Worm (Caenorhabditis elegans) whole organism, L4/young adult: ENCODE data around the gene try-3.
A peak's percentile ranks its signal among the peaks of the same experiment; 100 is the strongest.
"Not testable (repeated sequence)": the region's sequence is repeated elsewhere in the genome, so short reads cannot be mapped to it uniquely, and the experiment has no call there.

Experiments
- W03F9.2 ChIP-seq: fragments of 150-350 bp; optimal IDR thresholded peaks from 2 replicates; lab custom pipeline; 2014; ENCODE audit warnings: missing biosample characterization, missing genetic modification characterization
- dao-5 ChIP-seq: sonication (generic microtip); optimal IDR thresholded peaks from 2 replicates; lab custom pipeline; 2016; ENCODE audit warnings: missing genotype, missing genetic modification characterization, moderate library complexity, missing compliant biosample characterization
- him-1 ChIP-seq: sonication (generic microtip); optimal IDR thresholded peaks from 2 replicates; lab custom pipeline; 2016; ENCODE audit warnings: missing genotype, missing genetic modification reagents, missing genetic modification characterization, missing compliant biosample characterization

The try-3 gene

ce11 chrIV:6577914-6578313 lies 21.0 kb downstream of the try-3 start, which contains the start of gene C43G2.3:
Gene C43G2.3, plus strand, starts transcription at chrIV:6578214.
- TF ChIP-seq dao-5: no peak
- TF ChIP-seq him-1 (tag; lab: Kevin White, UChicago): no peak
- no peak for TF ChIP-seq W03F9.2

DNA sequence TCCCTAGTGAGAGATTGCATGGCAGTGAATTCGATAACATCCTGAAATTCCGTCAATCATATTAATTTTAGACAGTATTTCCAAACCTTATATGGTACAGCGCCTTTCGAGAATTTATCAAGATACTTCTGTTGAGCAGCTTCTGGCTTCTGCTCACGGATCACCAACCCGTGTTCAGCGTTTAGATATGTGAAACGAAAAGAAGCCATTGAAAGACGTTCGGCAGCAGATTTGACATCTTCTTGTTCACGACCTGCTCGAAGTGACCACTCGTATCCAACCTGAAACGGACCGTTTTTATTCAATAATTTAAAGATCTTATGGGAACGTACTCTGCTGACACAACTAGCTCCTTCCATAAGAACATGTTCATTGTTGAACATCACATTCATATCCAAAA lies 24.7 kb downstream of the try-3 start:
- no peak for TF ChIP-seq dao-5
- no peak for TF ChIP-seq W03F9.2
- TF ChIP-seq him-1 (tag; lab: Kevin White, UChicago): no peak

DNA sequence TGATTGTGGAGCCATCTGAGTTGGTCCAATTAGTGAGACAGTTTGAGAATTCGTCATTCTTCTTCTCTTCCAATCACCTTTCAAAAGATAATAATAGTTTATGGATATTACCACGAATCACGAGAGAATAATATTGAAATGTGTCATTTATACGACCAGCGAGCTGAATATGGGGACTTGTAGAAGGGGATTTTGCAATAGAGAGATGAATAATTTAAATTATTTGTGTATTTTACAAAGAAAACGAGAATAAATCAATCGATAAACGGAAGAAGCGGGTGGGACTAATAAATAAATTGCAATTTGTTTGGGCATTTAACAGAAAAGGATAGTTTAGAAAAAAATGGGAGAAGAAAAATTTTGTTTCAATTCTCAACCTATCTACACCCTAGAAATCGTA lies 25.6 kb downstream of the try-3 start, which contains the start of gene odr-8:
Gene odr-8 (minus strand): TSS at position 101 of the 400 bp plus-strand sequence.
- TF ChIP-seq W03F9.2 (no peak), him-1 (tag; lab: Kevin White, UChicago) (no peak), dao-5 (no peak)

- TF ChIP-seq him-1 (tag; lab: Kevin White, UChicago) (peak; percentile 27), W03F9.2 (peak; percentile 92), dao-5 (no peak)
Measured at ce11 chrIV:6585397-6585921, 28.5 kb downstream of the try-3 start, which contains the start of the genes F38A5.2 and dnj-11. Gene F38A5.2, minus strand, starts transcription at chrIV:6585400. Gene dnj-11, plus strand, starts transcription at chrIV:6585871.

- TF ChIP-seq dao-5 (no peak), him-1 (tag; lab: Kevin White, UChicago) (no peak), W03F9.2 (no peak)
Measured at ce11 chrIV:6588080-6588613, 31.2 kb downstream of the try-3 start.

- TF ChIP-seq dao-5 (no peak), W03F9.2 (no peak), him-1 (tag; lab: Kevin White, UChicago) (no peak)
Measured at ce11 chrIV:6590029-6590428, 33.1 kb downstream of the try-3 start, which contains the start of the genes lec-11 and irld-7. Gene lec-11, minus strand, starts transcription at chrIV:6590154. Gene irld-7, plus strand, starts transcription at chrIV:6590360.

DNA sequence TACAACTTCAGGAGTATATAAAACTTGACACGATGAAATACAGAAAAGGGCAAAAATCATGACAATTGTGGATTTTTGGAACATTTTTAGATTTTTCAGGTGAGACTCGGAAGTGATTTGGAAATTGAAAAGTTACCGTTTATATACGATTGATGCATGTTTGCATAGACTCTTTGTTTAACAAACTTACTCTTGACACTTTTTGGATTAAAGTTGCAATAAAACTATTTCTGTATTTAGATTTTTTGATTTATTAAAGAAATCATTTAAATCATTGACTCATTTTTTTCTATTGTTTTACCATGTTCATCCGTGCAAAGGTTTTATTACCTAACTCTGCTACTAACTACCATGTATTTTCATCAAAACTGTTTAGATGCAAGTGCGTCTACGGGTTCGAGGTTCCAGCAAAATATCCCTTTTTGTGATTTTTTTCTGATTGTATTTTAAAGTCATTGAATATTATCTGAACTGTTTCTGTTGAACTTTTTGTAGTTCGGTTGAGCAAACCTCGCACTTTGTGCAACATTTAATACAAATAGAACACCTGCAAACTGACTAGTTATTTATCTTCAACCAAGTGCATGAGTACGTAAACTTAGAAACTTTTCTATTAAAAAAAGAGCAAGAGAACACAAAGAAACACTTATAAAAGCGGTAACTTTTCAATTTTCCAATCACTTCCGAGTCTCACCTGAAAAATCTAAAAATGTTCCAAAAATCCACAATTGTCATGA lies 34.2 kb downstream of the try-3 start, which contains the start of the genes nspb-1 and nspb-2:
Gene nspb-1 (minus strand): TSS at position 101 of the 737 bp plus-strand sequence.
Gene nspb-2 (plus strand): TSS at position 687 of the 737 bp plus-strand sequence.
- not testable (repeated sequence) for TF ChIP-seq dao-5; him-1 (tag; lab: Kevin White, UChicago); W03F9.2

ce11 chrIV:6594871-6595270 lies 37.9 kb downstream of the try-3 start, which contains the start of gene nspb-3:
Gene nspb-3, minus strand, starts transcription at chrIV:6594971.
- not testable (repeated sequence) for TF ChIP-seq dao-5; W03F9.2; him-1 (tag; lab: Kevin White, UChicago)

DNA sequence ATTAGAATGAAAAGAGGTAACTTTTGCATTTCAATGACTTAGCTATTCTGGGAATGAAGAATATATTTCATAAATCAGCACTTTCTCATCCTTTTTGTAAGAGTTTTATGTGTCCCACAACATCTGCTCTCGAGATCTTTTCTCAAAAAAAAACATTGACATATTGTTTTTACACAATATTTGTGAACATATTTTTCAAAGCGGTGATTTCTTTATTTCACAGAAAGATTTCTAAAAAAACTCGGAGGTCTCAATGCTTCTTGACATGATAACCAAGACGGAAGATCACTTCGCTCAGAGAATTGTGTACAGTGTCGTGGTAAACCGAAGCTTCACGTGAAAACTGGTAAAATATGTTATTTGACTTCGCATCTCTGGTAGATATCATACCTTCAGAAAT lies 39.0 kb downstream of the try-3 start, which contains the start of gene F38A5.22:
Gene F38A5.22 (minus strand): TSS at position 29 of the 400 bp plus-strand sequence.
- no peak for TF ChIP-seq W03F9.2
- no peak for TF ChIP-seq him-1 (tag; lab: Kevin White, UChicago)
- no peak for TF ChIP-seq dao-5

ce11 chrIV:6597298-6597697 lies 40.3 kb downstream of the try-3 start, which contains the start of gene F38A5.6:
Gene F38A5.6, minus strand, starts transcription at chrIV:6597398.
- TF ChIP-seq W03F9.2: no peak
- no peak for TF ChIP-seq dao-5
- TF ChIP-seq him-1 (tag; lab: Kevin White, UChicago): no peak

DNA sequence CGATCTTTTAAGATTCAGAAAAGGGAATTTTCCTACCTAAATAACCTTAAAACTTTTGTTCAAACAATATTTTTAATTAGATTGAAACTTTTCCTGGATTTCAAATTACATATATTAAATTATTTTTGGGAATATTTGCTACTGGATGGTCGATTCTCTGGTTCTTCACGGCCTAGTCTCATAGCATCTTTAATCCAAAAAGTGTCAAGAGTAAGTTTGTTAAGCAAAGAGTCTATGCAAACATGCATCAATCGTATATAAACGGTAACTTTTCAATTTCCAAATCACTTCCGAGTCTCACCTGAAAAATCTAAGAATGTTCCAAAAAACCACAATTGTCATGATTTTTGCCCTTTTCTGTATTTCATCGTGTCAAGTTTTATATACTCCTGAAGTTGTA lies 41.0 kb downstream of the try-3 start, which contains the start of gene nspb-4:
Gene nspb-4 (plus strand): TSS at position 301 of the 400 bp plus-strand sequence.
- TF ChIP-seq him-1 (tag; lab: Kevin White, UChicago); dao-5; W03F9.2: not testable (repeated sequence)

- TF ChIP-seq W03F9.2; dao-5; him-1 (tag; lab: Kevin White, UChicago): not testable (repeated sequence)
Measured at ce11 chrIV:6598740-6599139, 41.8 kb downstream of the try-3 start, which contains the start of gene nspb-5. Gene nspb-5, plus strand, starts transcription at chrIV:6599040.

ce11 chrIV:6599447-6599846 lies 42.5 kb downstream of the try-3 start, which contains the start of gene F38A5.8:
Gene F38A5.8, plus strand, starts transcription at chrIV:6599747.
- no peak for TF ChIP-seq him-1 (tag; lab: Kevin White, UChicago)
- no peak for TF ChIP-seq dao-5
- no peak for TF ChIP-seq W03F9.2

- TF ChIP-seq W03F9.2: no peak
- no peak for TF ChIP-seq him-1 (tag; lab: Kevin White, UChicago)
Measured at ce11 chrIV:6601213-6601724, 44.3 kb downstream of the try-3 start, which contains the start of gene sup-36. Gene sup-36, plus strand, starts transcription at chrIV:6601674.
